Worm (Caenorhabditis elegans): ENCODE results near the gene C17C3.11.

ce11 chrII:5505820-5506287 is 31.8 kb upstream of the C17C3.11 start, which contains the start of gene npp-24:
- TF ChIP-seq dmd-4 (tag; optimal IDR thresholded peaks at IDR 0.05; ENCODE audit: borderline replicate concordance) (no peak), ceh-19 (GFP tag; optimal IDR thresholded peaks at IDR 0.05) (no peak)
